Fruit fly (Drosophila melanogaster): Measurements from ENCODE around the gene gny.

Gene gny

DNA sequence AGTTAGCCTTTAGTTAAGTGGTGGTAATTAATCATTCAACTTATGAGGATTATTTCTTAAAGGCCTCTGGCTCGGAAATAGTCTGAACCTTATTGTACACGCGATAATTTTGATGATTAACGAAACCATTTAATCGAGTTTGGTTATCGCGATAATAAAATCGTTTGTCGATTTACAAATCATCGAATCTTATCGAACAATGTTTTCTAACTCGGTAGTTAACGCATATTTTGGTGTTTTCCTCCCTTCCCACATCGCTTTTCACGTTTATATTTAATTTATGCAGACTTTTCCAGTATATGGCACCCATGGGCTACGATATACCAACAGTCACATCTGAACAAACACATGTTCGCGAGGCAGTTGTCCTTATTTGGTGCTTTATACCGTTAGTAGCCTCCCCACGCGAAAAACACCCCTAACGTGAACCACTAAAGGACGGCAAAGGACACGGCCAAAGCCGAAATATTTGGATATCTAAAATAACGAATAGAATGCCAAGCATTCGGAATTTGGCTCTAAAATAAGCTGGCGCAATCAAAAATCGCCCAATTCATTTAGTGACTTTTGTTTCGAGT is 35.8 kb upstream of the gny start, which contains the start of gene Frmd5 (continued):
- TF ChIP-seq Optix (GFP tag; IDR thresholded peaks at IDR 0.05) (no peak), CG6791 (GFP tag; IDR thresholded peaks at IDR 0.05; ENCODE audit: partially characterized antibody) (peak; percentile 55; the same call in 2 of the 3 replicates), fd102C (GFP tag; optimal IDR thresholded peaks at IDR 0.05) (no peak), E2f1 (GFP tag; IDR thresholded peaks at IDR 0.05) (no peak), Dll (GFP tag; IDR thresholded peaks at IDR 0.05; ENCODE audit: partially characterized antibody) (peak; percentile 66; the same call in 2 of the 4 replicates), CG4404 (GFP tag; IDR thresholded peaks at IDR 0.05) (no peak), CG32532 (GFP tag; IDR thresholded peaks at IDR 0.05) (no peak), MESR4 (GFP tag; optimal IDR thresholded peaks at IDR 0.05) (peak; percentile 6), HLH4C (GFP tag; IDR thresholded peaks at IDR 0.05; ENCODE audit: partially characterized antibody) (peak; percentile 62), sens-2 (GFP tag; IDR thresholded peaks at IDR 0.05) (no peak), CG11398 (GFP tag; optimal IDR thresholded peaks at IDR 0.05) (no peak), Neu2 (GFP tag; optimal IDR thresholded peaks at IDR 0.05; ENCODE audit: borderline replicate concordance) (peak; percentile 62), CG9215 (GFP tag; IDR thresholded peaks at IDR 0.05) (no peak), phol (tag; optimal IDR thresholded peaks at IDR 0.05) (no peak), CG4282 (GFP tag; optimal IDR thresholded peaks at IDR 0.05) (no peak), Atf3 (GFP tag; optimal IDR thresholded peaks at IDR 0.05) (no peak), CG9797 (GFP tag; optimal IDR thresholded peaks at IDR 0.05) (no peak), ato (GFP tag; IDR thresholded peaks at IDR 0.05; ENCODE audit: partially characterized antibody) (0 out of 2 replicates have a peak, but pooled peaks have one; percentile 29), nerfin-1 (tag; optimal IDR thresholded peaks at IDR 0.05) (no peak), eyg (GFP tag; optimal IDR thresholded peaks at IDR 0.05) (no peak), CG13287 (GFP tag; IDR thresholded peaks at IDR 0.05; ENCODE audit: partially characterized antibody) (peak; percentile 62), croc (GFP tag; conservative IDR thresholded peaks at IDR 0.05) (no peak), gro (GFP tag; optimal IDR thresholded peaks at IDR 0.05) (no peak), CG15514 (GFP tag; optimal IDR thresholded peaks at IDR 0.05) (peak; percentile 74), bbx (GFP tag; IDR thresholded peaks at IDR 0.05; ENCODE audit: partially characterized antibody) (peak; percentile 37; the same call in 1 of the 2 replicates), Ets97D (GFP tag; optimal IDR thresholded peaks at IDR 0.05) (no peak), crp (GFP tag; optimal IDR thresholded peaks at IDR 0.05) (peak in 1 of 2 experiments; percentile 54), seq (GFP tag; IDR thresholded peaks at IDR 0.05) (peak; percentile 11; the same call in 1 of the 2 replicates), lov (optimal IDR thresholded peaks at IDR 0.05) (no peak), lov (GFP tag; IDR thresholded peaks at IDR 0.05) (no peak)

DNA sequence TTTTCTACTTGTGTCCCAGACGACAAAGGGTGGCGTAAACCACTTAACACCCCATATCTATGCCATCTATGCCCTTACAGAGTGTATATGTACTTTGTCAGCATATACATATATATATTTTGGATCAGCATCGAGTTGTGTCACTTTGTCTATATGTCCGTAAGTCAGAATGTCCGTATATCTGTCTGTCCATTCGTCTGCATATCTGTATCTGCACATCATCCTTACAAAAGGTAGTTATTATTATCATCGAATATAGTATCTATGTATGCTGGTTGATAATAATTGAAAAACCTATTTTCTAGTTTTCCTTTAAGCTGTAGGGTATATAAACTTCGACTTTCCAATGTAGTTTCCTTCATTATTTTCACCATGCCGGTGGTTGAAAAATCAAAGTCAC is 28.8 kb upstream of the gny start:
- peak; percentile 38; the same call in 1 of the 2 replicates for TF ChIP-seq CG6689 (GFP tag; IDR thresholded peaks at IDR 0.05)
- peak; percentile 3 for TF ChIP-seq chn (GFP tag; optimal IDR thresholded peaks at IDR 0.05)
- peak; percentile 13 for TF ChIP-seq ewg (GFP tag; optimal IDR thresholded peaks at IDR 0.05)
- peak; percentile 61 for TF ChIP-seq Med (GFP tag)
- TF ChIP-seq caup (GFP tag; optimal IDR thresholded peaks at IDR 0.05; ENCODE audit: severe bottlenecking) = no peak
- TF ChIP-seq CG30403 (GFP tag; optimal IDR thresholded peaks at IDR 0.05) = no peak
- TF ChIP-seq Gsc (GFP tag; IDR thresholded peaks at IDR 0.05) = no peak
- peak; percentile 7 for TF ChIP-seq fd96Cb (tag; optimal IDR thresholded peaks at IDR 0.05)
- TF ChIP-seq pum (GFP tag; optimal IDR thresholded peaks at IDR 0.05) = peak; percentile 14
- peak; percentile 55 for TF ChIP-seq CG2712 (tag; optimal IDR thresholded peaks at IDR 0.05)
- TF ChIP-seq cato (GFP tag; optimal IDR thresholded peaks at IDR 0.05; ENCODE audit: borderline replicate concordance) = no peak
- TF ChIP-seq CG15601 (tag; optimal IDR thresholded peaks at IDR 0.05) = peak; percentile 36
- peak; percentile 88 for TF ChIP-seq sens (GFP tag)
- TF ChIP-seq CG12391 (tag; optimal IDR thresholded peaks at IDR 0.05) = peak; percentile 23
- peak; percentile 6 for TF ChIP-seq Lhr (GFP tag; optimal IDR thresholded peaks at IDR 0.05)
- TF ChIP-seq CG18262 (tag; optimal IDR thresholded peaks at IDR 0.05) = peak; percentile 63
- peak; percentile 25 for TF ChIP-seq CG10267 (tag; optimal IDR thresholded peaks at IDR 0.05)
- TF ChIP-seq CG7357 (GFP tag; IDR thresholded peaks at IDR 0.05) = 0 out of 3 replicates have a peak, but pooled peaks have one; percentile 17
- TF ChIP-seq dmrt11E (tag; optimal IDR thresholded peaks at IDR 0.05) = peak; percentile 65
- peak; percentile 14 for TF ChIP-seq az2 (GFP tag; optimal IDR thresholded peaks at IDR 0.05)
